Fruit fly (Drosophila melanogaster): ENCODE results near the gene CG31198.

Gene CG31198

DNA sequence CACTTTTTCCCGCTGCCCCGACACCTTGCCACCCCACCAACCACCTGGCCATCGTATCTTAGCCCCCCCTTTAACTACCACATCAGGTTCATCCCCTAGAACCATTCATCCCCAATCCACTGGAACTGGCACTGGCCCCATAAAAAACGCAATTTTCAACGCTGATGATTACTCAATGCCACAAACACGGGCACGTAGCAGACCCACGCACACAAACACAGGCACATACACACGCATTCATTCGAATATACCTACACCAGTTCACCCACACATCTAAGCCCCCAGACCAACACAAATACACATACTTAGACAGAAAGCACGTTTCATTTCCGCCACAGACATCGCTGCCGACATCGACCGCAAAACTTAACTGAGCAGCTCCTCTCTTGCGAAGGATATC, 39.6 kb downstream of the CG31198 start:
- TF ChIP-seq CrebA (GFP tag; optimal IDR thresholded peaks at IDR 0.05; ENCODE audit: borderline replicate concordance), result no peak
- TF ChIP-seq br (GFP tag; optimal IDR thresholded peaks at IDR 0.05), result no peak
- TF ChIP-seq dmrt93B (GFP tag; optimal IDR thresholded peaks at IDR 0.05), result no peak
- TF ChIP-seq Mio (GFP tag; optimal IDR thresholded peaks at IDR 0.05), result no peak
- TF ChIP-seq Rel (GFP tag; optimal IDR thresholded peaks at IDR 0.05), result no peak
- TF ChIP-seq Rel (tag; optimal IDR thresholded peaks at IDR 0.05), result no peak
- TF ChIP-seq brk (GFP tag; optimal IDR thresholded peaks at IDR 0.05), result no peak
- TF ChIP-seq pan (optimal IDR thresholded peaks at IDR 0.05), result no peak
- TF ChIP-seq dsf (GFP tag; optimal IDR thresholded peaks at IDR 0.05; ENCODE audit: borderline replicate concordance), result no peak
- TF ChIP-seq tai (GFP tag; optimal IDR thresholded peaks at IDR 0.05), result no peak
- no peak for TF ChIP-seq Hr83 (GFP tag; optimal IDR thresholded peaks at IDR 0.05; ENCODE audit: poor library complexity, severe bottlenecking)
- TF ChIP-seq jim (GFP tag; optimal IDR thresholded peaks at IDR 0.05), result no peak
- no peak for TF ChIP-seq ey (GFP tag; optimal IDR thresholded peaks at IDR 0.05)
- no peak for TF ChIP-seq OdsH (GFP tag; optimal IDR thresholded peaks at IDR 0.05)
- no peak for TF ChIP-seq sv (GFP tag; optimal IDR thresholded peaks at IDR 0.05)
- no peak for TF ChIP-seq foxo (GFP tag; optimal IDR thresholded peaks at IDR 0.05)
- no peak for TF ChIP-seq Hr78 (GFP tag; optimal IDR thresholded peaks at IDR 0.05)
- TF ChIP-seq psq (GFP tag; optimal IDR thresholded peaks at IDR 0.05), result no peak
- no peak for TF ChIP-seq N (GFP tag; optimal IDR thresholded peaks at IDR 0.05)
- TF ChIP-seq lola (GFP tag; optimal IDR thresholded peaks at IDR 0.05), result no peak

dm6 chr3R:21807264-21807663, 53.1 kb downstream of the CG31198 start:
- TF ChIP-seq usp (GFP tag; optimal IDR thresholded peaks at IDR 0.05) (no peak), jim (GFP tag; optimal IDR thresholded peaks at IDR 0.05) (no peak), woc (GFP tag; optimal IDR thresholded peaks at IDR 0.05) (no peak), fru (GFP tag; optimal IDR thresholded peaks at IDR 0.05) (no peak), Dfd (GFP tag; optimal IDR thresholded peaks at IDR 0.05) (no peak), rgr (GFP tag; optimal IDR thresholded peaks at IDR 0.05) (no peak), GATAd (GFP tag; optimal IDR thresholded peaks at IDR 0.05) (no peak), CrebA (GFP tag; optimal IDR thresholded peaks at IDR 0.05; ENCODE audit: borderline replicate concordance) (no peak)

Measured in whole organism, wandering third instar larva.